Fruit fly (Drosophila melanogaster) whole organism, prepupa: ENCODE results near the gene gwl.

ENCODE experiments used
- Blimp-1 ChIP-seq: fragments of 200-800 bp; sonication (Bioruptor generic); optimal IDR thresholded peaks from 3 replicates; lab custom pipeline; 2017; ENCODE audit warnings: missing biosample characterization, missing genetic modification characterization, mild to moderate bottlenecking, moderate library complexity, missing genetic modification reagents
- CG1621 ChIP-seq: fragments of 200-800 bp; sonication (Bioruptor generic); optimal IDR thresholded peaks from 3 replicates; lab custom pipeline; 2018; ENCODE audit warnings: missing biosample characterization, mild to moderate bottlenecking, missing genetic modification characterization
- Gug ChIP-seq: fragments of 200-800 bp; sonication (Bioruptor generic); IDR thresholded peaks from 2 replicates; pipeline ENCODE4 v1.3.6; 2022; ENCODE audit warnings: missing biosample characterization, missing genetic modification characterization
- ss ChIP-seq, 2 experiments: fragments of 200-800 bp; sonication (Bioruptor generic); optimal IDR thresholded peaks; 2 replicates in 1 of 2; 3 replicates in 1 of 2; lab custom pipeline; 2017 to 2018; ENCODE audit warnings: mild to moderate bottlenecking in 2 of 2, missing biosample characterization in 2 of 2, missing genetic modification characterization in 2 of 2, moderate library complexity in 1 of 2

dm6 chr3R:18707492-18707891, 38.7 kb upstream of the gwl start:
- TF ChIP-seq Blimp-1 (GFP tag; lab: Kevin White, UChicago) (no peak), Gug (GFP tag; lab: Robert Waterston, UW) (no peak), ss (GFP tag; optimal IDR thresholded peaks at IDR 0.05; lab: Kevin White, UChicago) (no peak), CG1621 (tag; lab: Kevin White, UChicago) (no peak)
